Worm (Caenorhabditis elegans) whole organism, L4/young adult: ENCODE measurements around the gene dylt-3.

Source experiments
- W03F9.2 ChIP-seq: fragments of 150-350 bp; optimal IDR thresholded peaks from 2 replicates; lab custom pipeline; 2014; ENCODE audit warnings: missing biosample characterization, missing genetic modification characterization
- dao-5 ChIP-seq: sonication (generic microtip); optimal IDR thresholded peaks from 2 replicates; lab custom pipeline; 2016; ENCODE audit warnings: missing genotype, missing genetic modification characterization, moderate library complexity, missing compliant biosample characterization
- him-1 ChIP-seq: sonication (generic microtip); optimal IDR thresholded peaks from 2 replicates; lab custom pipeline; 2016; ENCODE audit warnings: missing genotype, missing genetic modification reagents, missing genetic modification characterization, missing compliant biosample characterization

The dylt-3 gene

DNA sequence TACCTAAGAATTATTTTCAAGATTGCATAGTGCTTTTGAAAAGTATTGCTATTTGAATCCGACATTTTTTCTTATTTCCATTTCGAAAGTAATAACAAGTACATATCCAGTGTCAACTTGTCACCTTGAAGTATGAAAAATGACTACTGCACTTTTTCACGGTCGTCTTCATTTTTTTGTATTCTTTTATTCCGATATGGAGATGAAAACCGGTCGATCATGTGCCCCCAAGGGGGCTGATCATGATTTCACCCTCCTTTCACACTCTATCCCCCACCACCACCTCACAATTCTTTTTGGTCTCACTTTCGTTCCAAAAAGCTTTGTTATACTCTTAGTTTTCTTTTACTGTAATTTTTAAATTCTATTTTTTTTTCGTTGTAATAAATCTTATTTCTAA, 44.4 kb downstream of the dylt-3 start:
- TF ChIP-seq him-1 (tag; lab: Kevin White, UChicago) (no peak), dao-5 (tag; lab: Kevin White, UChicago) (no peak), W03F9.2 (tag; lab: Kevin White, UChicago) (no peak)

DNA sequence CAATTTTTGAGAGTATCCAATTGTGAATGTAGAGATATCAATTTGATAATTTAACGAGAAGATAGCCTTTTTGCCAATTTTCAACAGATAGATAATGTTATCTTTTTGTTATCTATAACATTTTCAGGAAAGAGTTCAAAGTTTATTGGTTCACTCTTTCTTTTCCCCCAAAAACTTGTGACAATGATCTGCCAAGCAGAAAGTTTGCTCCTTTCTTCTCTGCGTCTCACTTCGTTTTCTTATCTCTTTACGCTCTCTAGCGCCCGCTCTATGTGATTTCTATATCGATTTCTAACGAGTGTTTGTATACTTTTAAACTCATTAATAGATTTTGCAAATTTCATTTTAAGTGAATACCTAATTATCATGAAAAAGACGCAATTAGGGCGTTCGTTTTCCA, 44.9 kb downstream of the dylt-3 start:
- no peak for TF ChIP-seq him-1 (tag; lab: Kevin White, UChicago)
- no peak for TF ChIP-seq W03F9.2 (tag; lab: Kevin White, UChicago)
- TF ChIP-seq dao-5 (tag; lab: Kevin White, UChicago): no peak

- no peak for TF ChIP-seq him-1 (tag; lab: Kevin White, UChicago)
- no peak for TF ChIP-seq dao-5 (tag; lab: Kevin White, UChicago)
- no peak for TF ChIP-seq W03F9.2 (tag; lab: Kevin White, UChicago)
Observed at ce11 chrII:8230976-8231375, 49.4 kb downstream of the dylt-3 start, which contains the start of gene M110.9. M110.9 (plus strand) TSS chrII:8231276.
